Worm (Caenorhabditis elegans) whole organism, L4 larva: ENCODE measurements around the gene F33H1.4.

Source experiments
- F49E8.2 ChIP-seq: sonication (generic microtip); optimal IDR thresholded peaks from 2 replicates; lab custom pipeline; 2016; ENCODE audit warnings: missing compliant biosample characterization, mild to moderate bottlenecking, missing genetic modification characterization, borderline replicate concordance
- lin-15B ChIP-seq: fragments of 150-350 bp; sonication (generic microtip); optimal IDR thresholded peaks from 3 replicates; lab custom pipeline; 2014; ENCODE audit warnings: missing biosample characterization, missing genetic modification characterization
- nhr-10 ChIP-seq: fragments of 150-350 bp; optimal IDR thresholded peaks from 2 replicates; lab custom pipeline; 2014; ENCODE audit warnings: missing biosample characterization, missing genetic modification characterization
- snpc-4 ChIP-seq: fragments of 150-350 bp; optimal IDR thresholded peaks from 2 replicates; lab custom pipeline; 2014; ENCODE audit warnings: missing biosample characterization, missing genetic modification characterization

DNA sequence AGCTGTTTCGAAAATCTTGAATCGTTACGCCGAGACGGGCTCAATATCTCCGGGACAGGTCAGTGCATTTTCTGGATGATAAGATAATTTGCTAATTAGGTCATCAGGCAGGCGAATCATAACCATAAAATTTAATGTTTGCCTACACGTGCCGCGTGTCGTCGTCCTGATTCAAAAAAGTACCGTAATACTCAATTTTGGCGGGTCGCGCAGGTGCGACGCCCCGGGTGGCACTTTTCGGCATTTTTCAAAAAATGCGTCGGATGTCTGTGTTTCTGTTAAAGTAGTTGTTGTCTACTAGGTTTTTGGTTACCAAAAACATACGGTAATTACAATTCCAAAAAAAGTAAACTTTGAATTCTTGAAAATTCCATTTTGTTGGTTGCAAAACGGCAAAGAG is 26.9 kb upstream of the F33H1.4 start:
- TF ChIP-seq F49E8.2 (tag; lab: Kevin White, UChicago) (no peak), lin-15B (tag; lab: Kevin White, UChicago) (no peak), snpc-4 (tag; lab: Kevin White, UChicago) (no peak), nhr-10 (no peak)
